Worm (Caenorhabditis elegans): ENCODE data around the gene rgs-1.

Gene rgs-1

DNA sequence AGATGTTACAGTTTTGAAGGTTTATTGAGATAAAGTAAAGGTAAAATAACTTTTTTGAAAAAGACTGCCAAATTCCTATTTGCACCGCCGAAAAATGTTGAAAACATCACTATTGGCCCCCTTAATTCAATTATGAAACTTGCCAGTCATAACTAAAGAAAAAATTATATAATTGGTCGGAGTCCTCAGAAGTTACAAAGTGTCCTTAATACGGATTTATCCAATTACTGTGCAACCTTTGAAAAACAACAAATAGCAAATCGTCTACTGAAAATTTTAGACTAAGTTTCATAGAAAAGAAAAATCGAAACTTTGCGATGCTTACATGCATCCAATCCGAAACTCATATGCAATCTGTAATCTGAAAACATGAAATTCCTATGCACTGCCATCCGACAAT is 31.8 kb downstream of the rgs-1 start:
- no peak for TF ChIP-seq lin-11 (tag; optimal IDR thresholded peaks at IDR 0.05)
- no peak for TF ChIP-seq unc-55 (GFP tag; optimal IDR thresholded peaks at IDR 0.05)
- TF ChIP-seq blmp-1 (tag; optimal IDR thresholded peaks at IDR 0.05; ENCODE audit: insufficient read depth), result no peak
- no peak for TF ChIP-seq dmd-4 (tag; optimal IDR thresholded peaks at IDR 0.05)

DNA sequence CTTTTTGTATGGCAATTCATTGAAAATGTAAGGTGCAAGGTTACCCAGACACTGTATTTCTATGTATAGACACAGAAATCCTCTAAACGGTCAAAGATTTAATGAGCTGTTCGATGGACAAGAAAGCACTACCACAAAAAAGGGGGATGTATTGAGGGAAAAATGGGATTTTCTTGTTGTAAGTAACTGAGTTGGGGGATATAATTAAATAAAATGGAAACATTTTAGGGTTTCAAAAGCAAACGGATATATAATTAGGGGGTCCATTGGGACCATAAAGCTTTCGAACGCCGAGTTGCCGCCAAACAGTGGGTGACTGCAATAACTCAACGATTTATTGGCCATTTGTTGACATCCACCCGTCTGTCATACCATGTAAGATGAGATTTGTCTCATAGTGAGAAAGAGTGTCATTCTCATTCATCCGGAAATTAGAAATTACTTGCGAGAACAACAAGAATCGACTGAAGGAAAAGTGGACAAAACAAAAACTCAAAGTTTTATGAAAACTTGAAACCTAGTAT is 34.2 kb downstream of the rgs-1 start:
- TF ChIP-seq nhr-23 (tag; optimal IDR thresholded peaks at IDR 0.05) (no peak), sem-4 (tag; optimal IDR thresholded peaks at IDR 0.05) (no peak), mdl-1 (tag; optimal IDR thresholded peaks at IDR 0.05) (no peak), ztf-4 (tag; optimal IDR thresholded peaks at IDR 0.05) (no peak), lin-11 (tag; optimal IDR thresholded peaks at IDR 0.05) (no peak), zag-1 (tag; optimal IDR thresholded peaks at IDR 0.05) (no peak), nhr-12 (tag; optimal IDR thresholded peaks at IDR 0.05) (no peak), ceh-16 (tag; optimal IDR thresholded peaks at IDR 0.05) (no peak), ZK546.5 (tag; optimal IDR thresholded peaks at IDR 0.05) (no peak), gmeb-1 (tag; optimal IDR thresholded peaks at IDR 0.05) (no peak)

DNA sequence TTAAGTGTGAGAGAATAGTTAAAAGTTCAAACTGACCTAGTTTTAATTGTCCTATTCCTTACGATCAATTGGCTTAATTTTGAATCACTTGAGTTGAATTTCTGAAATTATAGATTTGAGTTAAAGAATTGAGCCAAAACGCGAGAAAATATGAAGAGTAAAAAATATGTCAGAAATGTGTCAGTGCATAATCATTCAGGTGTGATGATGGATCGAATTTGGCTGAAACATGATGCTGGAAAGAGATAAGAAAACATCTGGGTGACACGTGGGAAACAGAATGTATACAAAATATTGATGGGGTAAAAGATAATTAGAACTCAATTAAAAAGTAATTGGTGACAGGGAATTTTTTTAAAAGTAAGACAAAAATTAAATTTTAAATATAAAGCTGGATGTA is 42.6 kb downstream of the rgs-1 start, which contains the start of gene R10E12.2:
Gene R10E12.2, minus strand, starts transcription at position 101 of the 400 bp plus-strand sequence.
- TF ChIP-seq nhr-129 (tag; optimal IDR thresholded peaks at IDR 0.05) (no peak), aly-2 (tag; optimal IDR thresholded peaks at IDR 0.05) (no peak), nhr-25 (tag; optimal IDR thresholded peaks at IDR 0.05) (no peak), lin-39 (tag; optimal IDR thresholded peaks at IDR 0.05) (no peak), elt-1 (tag; optimal IDR thresholded peaks at IDR 0.05) (no peak), nhr-23 (tag; optimal IDR thresholded peaks at IDR 0.05) (no peak), lsy-2 (tag; optimal IDR thresholded peaks at IDR 0.05) (no peak), egl-27 (tag; optimal IDR thresholded peaks at IDR 0.05) (no peak), blmp-1 (tag; optimal IDR thresholded peaks at IDR 0.05; ENCODE audit: insufficient read depth) (no peak), nhr-11 (tag; optimal IDR thresholded peaks at IDR 0.05) (no peak), skn-1 (tag; optimal IDR thresholded peaks at IDR 0.05) (no peak), sem-4 (tag; optimal IDR thresholded peaks at IDR 0.05) (no peak), dmd-4 (tag; optimal IDR thresholded peaks at IDR 0.05) (no peak), ztf-11 (tag; optimal IDR thresholded peaks at IDR 0.05) (no peak), ztf-1 (GFP tag; conservative IDR thresholded peaks at IDR 0.05) (no peak), lin-13 (GFP tag; optimal IDR thresholded peaks at IDR 0.05) (no peak), nhr-12 (tag; optimal IDR thresholded peaks at IDR 0.05) (no peak), fos-1 (tag; optimal IDR thresholded peaks at IDR 0.05) (no peak)

DNA sequence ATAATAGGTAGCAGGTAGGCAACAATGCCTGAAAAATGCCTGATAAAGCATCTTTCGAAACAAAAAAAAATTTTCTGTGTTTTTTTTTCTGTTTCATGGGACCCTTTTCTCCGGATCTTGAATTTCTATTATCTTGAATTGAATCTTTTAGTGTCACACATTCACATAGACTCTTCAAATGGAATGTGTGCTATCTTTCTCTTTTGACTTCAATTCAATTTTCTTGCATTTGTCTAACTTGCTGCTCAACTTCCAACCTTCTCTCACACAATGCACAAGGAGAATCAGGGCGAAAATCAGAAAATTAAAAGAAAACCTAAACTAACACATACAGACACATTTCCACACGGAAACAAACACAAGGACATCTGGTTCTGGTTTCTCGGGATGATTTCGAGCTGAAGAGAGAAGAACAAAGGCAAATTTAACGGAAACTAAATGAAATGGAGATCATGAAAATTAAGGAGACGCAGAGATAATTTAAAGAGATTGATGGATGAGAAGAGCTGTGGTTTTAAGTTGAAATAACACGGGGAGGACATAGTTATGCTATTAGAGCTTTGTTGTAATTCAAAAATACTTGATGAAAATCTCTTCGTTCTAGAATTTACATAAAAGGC is 44.1 kb downstream of the rgs-1 start:
- TF ChIP-seq snpc-4 (tag; optimal IDR thresholded peaks at IDR 0.05) (no peak), nhr-77 (tag; optimal IDR thresholded peaks at IDR 0.05) (no peak), unc-62 (GFP tag; optimal IDR thresholded peaks at IDR 0.05) (no peak)

DNA sequence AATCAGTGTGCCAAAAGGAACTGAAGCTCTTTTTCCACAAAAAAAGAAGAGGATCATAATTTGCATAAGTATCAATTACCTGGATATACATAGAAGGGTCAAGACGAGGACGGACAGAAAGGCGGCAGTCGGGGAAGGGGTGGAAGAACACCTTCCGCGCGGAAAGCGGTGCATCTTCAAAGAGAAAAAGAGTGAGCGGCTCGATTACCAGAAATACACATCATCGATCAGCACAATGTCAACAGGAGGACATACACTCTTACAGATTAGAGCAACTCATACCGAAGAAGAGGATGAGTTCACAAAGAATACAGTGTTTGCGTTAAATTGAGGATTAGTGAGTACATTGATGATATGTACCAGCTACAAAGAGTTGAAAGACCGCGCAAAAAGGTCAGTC is 47.0 kb downstream of the rgs-1 start:
- TF ChIP-seq nhr-23 (tag; optimal IDR thresholded peaks at IDR 0.05) (no peak), ama-1 (optimal IDR thresholded peaks at IDR 0.05) (no peak), crh-2 (tag; optimal IDR thresholded peaks at IDR 0.05) (no peak), mab-5 (tag; optimal IDR thresholded peaks at IDR 0.05) (no peak), sma-9 (GFP tag; optimal IDR thresholded peaks at IDR 0.05) (no peak), sma-9 (tag; optimal IDR thresholded peaks at IDR 0.05) (no peak), nhr-11 (tag; optimal IDR thresholded peaks at IDR 0.05) (no peak), lin-13 (GFP tag; optimal IDR thresholded peaks at IDR 0.05) (no peak), mdl-1 (tag; optimal IDR thresholded peaks at IDR 0.05) (no peak), lin-39 (tag; optimal IDR thresholded peaks at IDR 0.05) (no peak), nhr-21 (tag; optimal IDR thresholded peaks at IDR 0.05) (no peak), unc-39 (tag; optimal IDR thresholded peaks at IDR 0.05) (no peak), egl-27 (tag; optimal IDR thresholded peaks at IDR 0.05) (no peak), lin-11 (tag; optimal IDR thresholded peaks at IDR 0.05) (no peak), Y55F3AM.14 (GFP tag; optimal IDR thresholded peaks at IDR 0.05) (no peak), peb-1 (tag; optimal IDR thresholded peaks at IDR 0.05) (no peak), R02D3.7 (tag; optimal IDR thresholded peaks at IDR 0.05) (no peak), zag-1 (tag; optimal IDR thresholded peaks at IDR 0.05) (no peak), elt-3 (tag; optimal IDR thresholded peaks at IDR 0.05) (no peak)

Measured in whole organism, L2 larva.